Fruit fly (Drosophila melanogaster) whole organism: ENCODE data around the gene CG1910.

Experiments
- psq ChIP-seq: fragments of >200 bp; optimal IDR thresholded peaks from 2 replicates; lab custom pipeline; 2017
- usp ChIP-seq: fragments of >200 bp; optimal IDR thresholded peaks from 2 replicates; lab custom pipeline; 2017; ENCODE audit warnings: missing biosample characterization, missing genetic modification characterization, mixed read lengths

- TF ChIP-seq usp (GFP tag; lab: Kevin White, UChicago) = no peak
- no peak for TF ChIP-seq psq (lab: Kevin White, UChicago)
Measured at dm6 chr3R:31709142-31709541, 38.3 kb upstream of the CG1910 start.
